Worm (Caenorhabditis elegans) whole organism, late embryonic: ENCODE results near the gene R07E4.3.
A peak's percentile ranks its signal among the peaks of the same experiment; 100 is the strongest.

Source experiments
- C08G9.2 ChIP-seq: sonication (generic microtip); optimal IDR thresholded peaks from 2 replicates; lab custom pipeline; 2016; ENCODE audit warnings: mild to moderate bottlenecking, missing genetic modification characterization, moderate library complexity, missing compliant biosample characterization
- C38D4.7 ChIP-seq: fragments of 200-800 bp; sonication (Bioruptor generic); optimal IDR thresholded peaks from 2 replicates; lab custom pipeline; 2018; ENCODE audit warnings: mild to moderate bottlenecking, missing genetic modification characterization, moderate library complexity, missing compliant biosample characterization
- F13H6.1 ChIP-seq: sonication (generic microtip); optimal IDR thresholded peaks from 2 replicates; lab custom pipeline; 2016; ENCODE audit warnings: missing genetic modification characterization, missing compliant biosample characterization
- K02D7.2 ChIP-seq: sonication (generic microtip); optimal IDR thresholded peaks from 2 replicates; lab custom pipeline; 2017; ENCODE audit warnings: mild to moderate bottlenecking, missing genetic modification characterization, missing compliant biosample characterization
- K09A11.1 ChIP-seq: sonication (generic microtip); optimal IDR thresholded peaks from 2 replicates; lab custom pipeline; 2017; ENCODE audit warnings: antibody characterized with exemption, mild to moderate bottlenecking, missing genetic modification characterization, missing compliant biosample characterization; ENCODE audit not compliant: insufficient read depth
- Y22D7AL.16 ChIP-seq: sonication (generic microtip); optimal IDR thresholded peaks from 2 replicates; lab custom pipeline; 2016; ENCODE audit warnings: missing genetic modification characterization, missing compliant biosample characterization
- ahr-1 ChIP-seq: sonication (generic microtip); optimal IDR thresholded peaks from 2 replicates; lab custom pipeline; 2016; ENCODE audit warnings: missing genetic modification characterization, missing compliant biosample characterization
- ama-1 ChIP-seq: fragments of 150-350 bp; optimal IDR thresholded peaks from 2 replicates; lab custom pipeline; 2014
- ceh-14 ChIP-seq: sonication (generic microtip); optimal IDR thresholded peaks from 2 replicates; lab custom pipeline; 2016; ENCODE audit warnings: missing genotype, missing genetic modification characterization, missing compliant biosample characterization
- ceh-18 ChIP-seq: sonication (generic microtip); optimal IDR thresholded peaks from 2 replicates; lab custom pipeline; 2016; ENCODE audit warnings: missing genetic modification characterization, missing compliant biosample characterization
- ceh-19 ChIP-seq: fragments of 200-800 bp; sonication (Bioruptor generic); optimal IDR thresholded peaks from 2 replicates; lab custom pipeline; 2018; ENCODE audit warnings: mild to moderate bottlenecking, missing genetic modification characterization, missing compliant biosample characterization
- ceh-22 ChIP-seq: sonication (generic microtip); optimal IDR thresholded peaks from 2 replicates; lab custom pipeline; 2017; ENCODE audit warnings: missing biosample characterization, missing genetic modification characterization
- ceh-30 ChIP-seq: fragments of 150-350 bp; optimal IDR thresholded peaks from 2 replicates; lab custom pipeline; 2014; ENCODE audit warnings: missing biosample characterization, missing genetic modification characterization
- ceh-31 ChIP-seq: sonication (generic microtip); optimal IDR thresholded peaks from 2 replicates; lab custom pipeline; 2016; ENCODE audit warnings: missing genetic modification characterization, missing compliant biosample characterization
- ceh-34 ChIP-seq: sonication (generic microtip); optimal IDR thresholded peaks from 2 replicates; lab custom pipeline; 2016; ENCODE audit warnings: mild to moderate bottlenecking, missing genetic modification characterization, missing compliant biosample characterization
- ceh-45 ChIP-seq: fragments of 200-800 bp; sonication (Bioruptor generic); IDR thresholded peaks from 2 replicates; pipeline ENCODE4 v1.3.6; 2022; ENCODE audit warnings: missing genetic modification reagents, missing genetic modification characterization, missing compliant biosample characterization
- ceh-48 ChIP-seq: sonication (generic microtip); optimal IDR thresholded peaks from 2 replicates; lab custom pipeline; 2016; ENCODE audit warnings: missing genetic modification characterization, inconsistent platforms, missing compliant biosample characterization
- ceh-6 ChIP-seq: fragments of 200-800 bp; sonication (Bioruptor generic); optimal IDR thresholded peaks from 2 replicates; lab custom pipeline; 2018; ENCODE audit warnings: mild to moderate bottlenecking, missing genetic modification characterization, missing compliant biosample characterization
- ceh-9 ChIP-seq: sonication (generic microtip); optimal IDR thresholded peaks from 2 replicates; lab custom pipeline; 2016; ENCODE audit warnings: mild to moderate bottlenecking, missing genetic modification characterization, inconsistent platforms, missing compliant biosample characterization
- che-1 ChIP-seq: sonication (generic microtip); optimal IDR thresholded peaks from 2 replicates; lab custom pipeline; 2016; ENCODE audit warnings: mild to moderate bottlenecking, missing genetic modification characterization, missing compliant biosample characterization
- dmd-4 ChIP-seq: sonication (generic microtip); optimal IDR thresholded peaks from 2 replicates; lab custom pipeline; 2016; ENCODE audit warnings: borderline replicate concordance, missing genetic modification characterization, missing compliant biosample characterization
- dve-1 ChIP-seq: sonication (generic microtip); optimal IDR thresholded peaks from 2 replicates; lab custom pipeline; 2017; ENCODE audit warnings: antibody characterized with exemption, mild to moderate bottlenecking, missing genetic modification characterization, missing compliant biosample characterization
- elt-2 ChIP-seq: sonication (generic microtip); optimal IDR thresholded peaks from 2 replicates; lab custom pipeline; 2016; ENCODE audit warnings: missing genetic modification reagents, missing genetic modification characterization, missing compliant biosample characterization
- ets-4 ChIP-seq: sonication (generic microtip); optimal IDR thresholded peaks from 2 replicates; lab custom pipeline; 2016; ENCODE audit warnings: missing genetic modification characterization, missing compliant biosample characterization
- eyg-1 ChIP-seq: sonication (generic microtip); optimal IDR thresholded peaks from 2 replicates; lab custom pipeline; 2016; ENCODE audit warnings: missing genotype, missing genetic modification characterization, missing compliant biosample characterization
- fax-1 ChIP-seq: sonication (generic microtip); optimal IDR thresholded peaks from 2 replicates; lab custom pipeline; 2016; ENCODE audit warnings: missing genotype, missing genetic modification characterization, missing compliant biosample characterization
- fkh-10 ChIP-seq: fragments of 150-350 bp; optimal IDR thresholded peaks from 2 replicates; lab custom pipeline; 2014; ENCODE audit warnings: missing biosample characterization, missing genetic modification reagents, missing genetic modification characterization
- fkh-6 ChIP-seq: sonication (generic microtip); optimal IDR thresholded peaks from 2 replicates; lab custom pipeline; 2016; ENCODE audit warnings: missing genetic modification characterization, missing compliant biosample characterization
- hlh-13 ChIP-seq: fragments of 200-800 bp; sonication (Bioruptor generic); optimal IDR thresholded peaks from 2 replicates; lab custom pipeline; 2018; ENCODE audit warnings: mild to moderate bottlenecking, missing genetic modification characterization, missing compliant biosample characterization
- hlh-15 ChIP-seq: sonication (generic microtip); optimal IDR thresholded peaks from 2 replicates; lab custom pipeline; 2016; ENCODE audit warnings: missing genetic modification characterization, missing compliant biosample characterization
- hlh-6 ChIP-seq: sonication (generic microtip); optimal IDR thresholded peaks from 2 replicates; lab custom pipeline; 2016; ENCODE audit warnings: missing genotype, missing genetic modification characterization, missing compliant biosample characterization
- hlh-8 ChIP-seq: sonication (generic microtip); optimal IDR thresholded peaks from 2 replicates; lab custom pipeline; 2016; ENCODE audit warnings: missing genotype, missing genetic modification characterization, missing compliant biosample characterization
- lim-6 ChIP-seq: sonication (generic microtip); optimal IDR thresholded peaks from 2 replicates; lab custom pipeline; 2016; ENCODE audit warnings: missing genetic modification characterization, missing compliant biosample characterization
- madf-2 ChIP-seq: sonication (generic microtip); optimal IDR thresholded peaks from 2 replicates; lab custom pipeline; 2017; ENCODE audit warnings: missing genetic modification characterization, missing compliant biosample characterization
- nfya-1 ChIP-seq: sonication (generic microtip); optimal IDR thresholded peaks from 2 replicates; lab custom pipeline; 2017; ENCODE audit warnings: missing genetic modification characterization, mild to moderate bottlenecking, missing compliant biosample characterization, antibody characterized with exemption, moderate library complexity
- nhr-11 ChIP-seq: fragments of 150-350 bp; optimal IDR thresholded peaks from 2 replicates; lab custom pipeline; 2014; ENCODE audit warnings: missing biosample characterization, missing genetic modification characterization
- nhr-232 ChIP-seq: sonication (generic microtip); optimal IDR thresholded peaks from 2 replicates; lab custom pipeline; 2016; ENCODE audit warnings: missing genetic modification characterization, missing compliant biosample characterization
- npax-4 ChIP-seq: sonication (generic microtip); optimal IDR thresholded peaks from 2 replicates; lab custom pipeline; 2016; ENCODE audit warnings: missing genetic modification characterization, missing compliant biosample characterization
- odd-2 ChIP-seq: sonication (generic microtip); optimal IDR thresholded peaks from 2 replicates; lab custom pipeline; 2017; ENCODE audit warnings: antibody characterized with exemption, mild to moderate bottlenecking, missing genetic modification characterization, missing compliant biosample characterization
- pax-1 ChIP-seq: fragments of 150-350 bp; optimal IDR thresholded peaks from 2 replicates; lab custom pipeline; 2014; ENCODE audit warnings: missing biosample characterization, missing genetic modification characterization
- pha-2 ChIP-seq: sonication (generic microtip); optimal IDR thresholded peaks from 2 replicates; lab custom pipeline; 2017; ENCODE audit warnings: mild to moderate bottlenecking, missing genetic modification characterization, missing compliant biosample characterization
- pha-4 ChIP-seq: fragments of 150-350 bp; optimal IDR thresholded peaks from 2 replicates; lab custom pipeline; 2018; ENCODE audit warnings: missing biosample characterization, missing genetic modification reagents, missing genetic modification characterization
- pqm-1 ChIP-seq: sonication (generic microtip); optimal IDR thresholded peaks from 2 replicates; lab custom pipeline; 2016; ENCODE audit warnings: missing genetic modification characterization, missing compliant biosample characterization
- ref-2 ChIP-seq: sonication (generic microtip); optimal IDR thresholded peaks from 2 replicates; lab custom pipeline; 2016; ENCODE audit warnings: missing genetic modification characterization, missing compliant biosample characterization
- rnt-1 ChIP-seq: sonication (generic microtip); optimal IDR thresholded peaks from 2 replicates; lab custom pipeline; 2016; ENCODE audit warnings: missing genetic modification characterization, missing compliant biosample characterization
- sdc-2 ChIP-seq: sonication (generic microtip); optimal IDR thresholded peaks from 2 replicates; lab custom pipeline; 2016; ENCODE audit warnings: missing genotype, missing genetic modification characterization, missing compliant biosample characterization
- sox-2 ChIP-seq: fragments of 200-800 bp; sonication (Bioruptor generic); IDR thresholded peaks from 2 replicates; pipeline ENCODE4 v1.3.6; 2022; ENCODE audit warnings: missing genetic modification reagents, missing genetic modification characterization, missing compliant biosample characterization
- sox-4 ChIP-seq: sonication (generic microtip); optimal IDR thresholded peaks from 2 replicates; lab custom pipeline; 2017; ENCODE audit warnings: mild to moderate bottlenecking, missing genetic modification characterization, inconsistent platforms, missing compliant biosample characterization
- syd-9 ChIP-seq: sonication (generic microtip); optimal IDR thresholded peaks from 2 replicates; lab custom pipeline; 2016; ENCODE audit warnings: mild to moderate bottlenecking, missing genetic modification characterization, moderate library complexity, missing compliant biosample characterization
- tbx-2 ChIP-seq: sonication (generic microtip); optimal IDR thresholded peaks from 2 replicates; lab custom pipeline; 2016; ENCODE audit warnings: missing genetic modification characterization, missing compliant biosample characterization
- tbx-7 ChIP-seq: sonication (generic microtip); optimal IDR thresholded peaks from 2 replicates; lab custom pipeline; 2016; ENCODE audit warnings: missing genotype, missing genetic modification characterization, missing compliant biosample characterization
- unc-42 ChIP-seq: sonication (generic microtip); optimal IDR thresholded peaks from 2 replicates; lab custom pipeline; 2016; ENCODE audit warnings: missing genotype, missing genetic modification characterization, missing compliant biosample characterization
- unc-86 ChIP-seq: sonication (generic microtip); optimal IDR thresholded peaks from 2 replicates; lab custom pipeline; 2016; ENCODE audit warnings: missing genetic modification characterization, missing compliant biosample characterization
- ztf-16 ChIP-seq: sonication (generic microtip); optimal IDR thresholded peaks from 2 replicates; lab custom pipeline; 2017; ENCODE audit warnings: missing genetic modification characterization, missing compliant biosample characterization

Gene R07E4.3

DNA sequence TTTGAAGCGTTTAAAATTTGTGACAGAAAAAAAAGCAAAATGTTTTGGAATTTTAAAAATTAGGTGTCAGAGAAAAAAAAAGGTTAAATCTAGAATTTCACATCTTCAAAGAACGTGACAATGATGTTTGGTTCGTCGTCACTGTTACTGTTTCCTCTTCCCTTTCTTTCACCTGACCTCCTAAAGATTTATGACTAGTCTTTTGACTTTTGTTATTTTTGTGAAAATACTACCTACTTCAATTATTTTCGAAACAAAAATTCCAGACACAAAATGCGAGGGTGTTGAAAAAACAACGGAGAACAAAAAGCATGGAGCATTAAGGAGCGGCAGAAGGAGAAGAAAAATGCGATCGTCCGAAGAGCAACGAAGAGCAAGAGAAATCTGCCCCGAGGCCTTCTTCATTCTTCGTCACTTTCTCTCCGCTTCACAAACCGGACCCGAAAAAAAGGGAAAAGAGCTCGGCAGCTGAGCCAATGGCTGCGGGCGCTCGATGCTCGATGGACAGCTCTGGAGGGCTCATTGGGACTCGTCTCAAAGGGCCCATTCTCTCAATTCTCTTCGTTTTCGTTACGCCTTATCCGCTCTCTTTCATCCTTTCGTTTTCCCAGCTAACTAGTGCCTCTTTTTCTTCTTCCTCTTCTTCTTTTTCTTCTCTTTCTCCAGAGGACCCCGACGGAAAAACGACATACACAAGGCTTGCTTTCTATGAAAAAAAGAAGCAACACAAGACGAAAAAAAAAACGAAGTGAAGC is 23.1 kb downstream of the R07E4.3 start:
- TF ChIP-seq hlh-13, result no peak
- no peak for TF ChIP-seq elt-2 (tag; lab: Kevin White, UChicago)
- TF ChIP-seq tbx-7 (tag; lab: Kevin White, UChicago), result no peak
- TF ChIP-seq ceh-22 (tag; lab: Kevin White, UChicago), result no peak
- peak; percentile 70 for TF ChIP-seq ceh-18
- TF ChIP-seq ceh-9 (tag; lab: Kevin White, UChicago), result no peak
- no peak for TF ChIP-seq ets-4 (tag; lab: Kevin White, UChicago)
- TF ChIP-seq nfya-1 (tag; lab: Kevin White, UChicago), result peak; percentile 88
- peak; percentile 69 for TF ChIP-seq unc-42 (tag; lab: Kevin White, UChicago)
- TF ChIP-seq pha-2, result no peak
- peak; percentile 26 for TF ChIP-seq ceh-14 (tag; lab: Kevin White, UChicago)
- no peak for TF ChIP-seq hlh-15 (tag; lab: Kevin White, UChicago)
- no peak for TF ChIP-seq ahr-1 (tag; lab: Kevin White, UChicago)
- TF ChIP-seq ceh-48, result no peak
- TF ChIP-seq odd-2, result no peak
- TF ChIP-seq sox-2 (GFP tag; lab: Robert Waterston, UW), result no peak
- no peak for TF ChIP-seq npax-4 (tag; lab: Kevin White, UChicago)
- no peak for TF ChIP-seq ama-1
- TF ChIP-seq C08G9.2 (tag; lab: Kevin White, UChicago), result no peak
- no peak for TF ChIP-seq fkh-10
- no peak for TF ChIP-seq hlh-8 (tag; lab: Kevin White, UChicago)
- TF ChIP-seq F13H6.1 (tag; lab: Kevin White, UChicago), result no peak
- no peak for TF ChIP-seq ceh-45 (GFP tag; lab: Robert Waterston, UW)
- no peak for TF ChIP-seq nhr-11
- TF ChIP-seq madf-2, result no peak
- no peak for TF ChIP-seq K02D7.2
- no peak for TF ChIP-seq sox-4
- TF ChIP-seq K09A11.1, result no peak
- TF ChIP-seq hlh-6 (tag; lab: Kevin White, UChicago), result no peak
- no peak for TF ChIP-seq pqm-1
- no peak for TF ChIP-seq fax-1 (tag; lab: Kevin White, UChicago)
- no peak for TF ChIP-seq pax-1 (tag; lab: Kevin White, UChicago)
- TF ChIP-seq dmd-4, result no peak
- no peak for TF ChIP-seq ceh-6 (GFP tag; lab: Kevin White, UChicago)
- peak; percentile 5 for TF ChIP-seq sdc-2 (tag; lab: Kevin White, UChicago)
- TF ChIP-seq ceh-30 (tag; lab: Kevin White, UChicago), result no peak
- no peak for TF ChIP-seq unc-86 (tag; lab: Kevin White, UChicago)
- no peak for TF ChIP-seq C38D4.7 (GFP tag; lab: Kevin White, UChicago)
- no peak for TF ChIP-seq ceh-19 (GFP tag; lab: Kevin White, UChicago)
- TF ChIP-seq Y22D7AL.16 (tag; lab: Kevin White, UChicago), result no peak
- peak; percentile 53 for TF ChIP-seq ceh-31 (tag; lab: Kevin White, UChicago)
- TF ChIP-seq dve-1 (tag; lab: Kevin White, UChicago), result no peak
- no peak for TF ChIP-seq che-1 (tag; lab: Kevin White, UChicago)
- no peak for TF ChIP-seq ztf-16 (tag; lab: Kevin White, UChicago)
- TF ChIP-seq ref-2 (tag; lab: Kevin White, UChicago), result no peak
- no peak for TF ChIP-seq syd-9 (tag; lab: Kevin White, UChicago)
- TF ChIP-seq fkh-6 (tag; lab: Kevin White, UChicago), result no peak
- no peak for TF ChIP-seq eyg-1 (tag; lab: Kevin White, UChicago)
- TF ChIP-seq pha-4 (tag; lab: Kevin White, UChicago), result no peak
- no peak for TF ChIP-seq lim-6 (tag; lab: Kevin White, UChicago)
- peak; percentile 6 for TF ChIP-seq ceh-34
- TF ChIP-seq rnt-1 (tag; lab: Kevin White, UChicago), result no peak
- TF ChIP-seq tbx-2 (tag; lab: Kevin White, UChicago), result peak; percentile 31
- no peak for TF ChIP-seq nhr-232
